Fruit fly (Drosophila melanogaster) whole organism, embryonic: ENCODE measurements around the gene CG31467.
A peak's percentile ranks its signal among the peaks of the same experiment; 100 is the strongest.

Experiments
- Atf-2 ChIP-seq: fragments of 200-800 bp; sonication (Bioruptor generic); optimal IDR thresholded peaks from 2 replicates; lab custom pipeline; 2016; ENCODE audit warnings: missing biosample characterization, missing genetic modification characterization
- Bdp1 ChIP-seq: fragments of 200-800 bp; sonication (Bioruptor generic); optimal IDR thresholded peaks from 3 replicates; lab custom pipeline; 2016; ENCODE audit warnings: missing biosample characterization, missing genetic modification characterization
- Bteb2 ChIP-seq: fragments of 200-800 bp; sonication (Bioruptor generic); optimal IDR thresholded peaks from 2 replicates; lab custom pipeline; 2016; ENCODE audit warnings: missing biosample characterization, missing genetic modification characterization
- CG10209 ChIP-seq: fragments of 200-800 bp; sonication (Bioruptor generic); optimal IDR thresholded peaks from 3 replicates; lab custom pipeline; 2017; ENCODE audit warnings: missing biosample characterization, mild to moderate bottlenecking, missing genetic modification characterization, missing genetic modification reagents
- CG10274 ChIP-seq: fragments of 200-800 bp; sonication (Bioruptor generic); optimal IDR thresholded peaks from 3 replicates; lab custom pipeline; 2017; ENCODE audit warnings: missing biosample characterization, mild to moderate bottlenecking, missing genetic modification characterization
- CG10565 ChIP-seq: fragments of 200-800 bp; sonication (Bioruptor generic); optimal IDR thresholded peaks from 3 replicates; lab custom pipeline; 2016; ENCODE audit warnings: missing biosample characterization, mild to moderate bottlenecking, missing genetic modification characterization
- CG11695 ChIP-seq: fragments of 200-800 bp; sonication (Bioruptor generic); IDR thresholded peaks from 3 replicates; pipeline ENCODE4 v1.3.6; 2022; ENCODE audit warnings: missing biosample characterization, missing genetic modification characterization
- CG13123 ChIP-seq: fragments of 200-800 bp; sonication (Bioruptor generic); optimal IDR thresholded peaks from 2 replicates; lab custom pipeline; 2016; ENCODE audit warnings: missing biosample characterization, missing genetic modification characterization
- CG14014 ChIP-seq: fragments of 200-800 bp; sonication (Bioruptor generic); IDR thresholded peaks from 2 replicates; pipeline ENCODE4 v1.3.6; 2022; ENCODE audit warnings: missing biosample characterization, missing genetic modification characterization
- CG15269 ChIP-seq: fragments of 200-800 bp; sonication (Bioruptor generic); optimal IDR thresholded peaks from 2 replicates; lab custom pipeline; 2018; ENCODE audit warnings: missing biosample characterization, mild to moderate bottlenecking, missing genetic modification characterization, moderate library complexity
- CG18619 ChIP-seq: fragments of 200-800 bp; sonication (Bioruptor generic); optimal IDR thresholded peaks from 3 replicates; lab custom pipeline; 2017; ENCODE audit warnings: missing biosample characterization, mild to moderate bottlenecking, missing genetic modification characterization
- CG30431 ChIP-seq: fragments of 200-800 bp; sonication (Bioruptor generic); optimal IDR thresholded peaks from 2 replicates; lab custom pipeline; 2017; ENCODE audit warnings: missing biosample characterization, missing genetic modification characterization
- CG31224 ChIP-seq: fragments of 200-800 bp; sonication (Bioruptor generic); IDR thresholded peaks from 2 replicates; pipeline ENCODE4 v1.3.6; 2022; ENCODE audit warnings: missing biosample characterization, missing genetic modification characterization
- CG4730 ChIP-seq: fragments of 200-800 bp; sonication (Bioruptor generic); IDR thresholded peaks from 2 replicates; pipeline ENCODE4 v1.3.6; 2022; ENCODE audit warnings: missing biosample characterization, missing genetic modification characterization
- CG6272 ChIP-seq: fragments of 200-800 bp; sonication (Bioruptor generic); IDR thresholded peaks from 2 replicates; pipeline ENCODE4 v1.3.6; 2022; ENCODE audit warnings: missing biosample characterization, missing genetic modification characterization
- CG6813 ChIP-seq: fragments of 200-800 bp; sonication (Bioruptor generic); optimal IDR thresholded peaks from 2 replicates; lab custom pipeline; 2017; ENCODE audit warnings: missing biosample characterization, missing genetic modification characterization, mild to moderate bottlenecking, moderate library complexity, missing genetic modification reagents
- CG7963 ChIP-seq: fragments of 200-800 bp; sonication (Bioruptor generic); IDR thresholded peaks from 3 replicates; pipeline ENCODE4 v1.3.6; 2022; ENCODE audit warnings: missing biosample characterization, missing genetic modification characterization; ENCODE audit not compliant: partially characterized antibody
- CG9727 ChIP-seq: fragments of 200-800 bp; sonication (Bioruptor generic); optimal IDR thresholded peaks from 3 replicates; lab custom pipeline; 2017; ENCODE audit warnings: missing biosample characterization, mild to moderate bottlenecking, missing genetic modification characterization
- CG9797 ChIP-seq: fragments of 200-800 bp; sonication (Bioruptor generic); optimal IDR thresholded peaks from 3 replicates; lab custom pipeline; 2018; ENCODE audit warnings: missing biosample characterization, mild to moderate bottlenecking, missing genetic modification characterization
- D ChIP-seq, 2 experiments: fragments of 200-800 bp in 1 of 2; fragments of >200 bp in 1 of 2; sonication (Bioruptor generic) in 1 of 2; optimal IDR thresholded peaks; 2 replicates in 1 of 2; 3 replicates in 1 of 2; lab custom pipeline; 2017; ENCODE audit warnings: mild to moderate bottlenecking in 1 of 2, missing biosample characterization in 1 of 2, missing genetic modification characterization in 1 of 2, missing genetic modification reagents in 1 of 2
- D19B ChIP-seq: fragments of 200-800 bp; sonication (Bioruptor generic); optimal IDR thresholded peaks from 2 replicates; lab custom pipeline; 2017; ENCODE audit warnings: missing biosample characterization, mild to moderate bottlenecking, missing genetic modification characterization
- Deaf1 ChIP-seq: fragments of 200-800 bp; optimal IDR thresholded peaks from 3 replicates; lab custom pipeline; 2019; ENCODE audit warnings: missing biosample characterization, mild to moderate bottlenecking, missing genetic modification characterization, moderate library complexity
- Dip3 ChIP-seq: fragments of 200-800 bp; sonication (Bioruptor generic); optimal IDR thresholded peaks from 3 replicates; lab custom pipeline; 2016; ENCODE audit warnings: missing biosample characterization, missing genetic modification characterization
- Fer3 ChIP-seq: fragments of 200-800 bp; sonication (Bioruptor generic); optimal IDR thresholded peaks from 2 replicates; lab custom pipeline; 2018; ENCODE audit warnings: missing biosample characterization, mild to moderate bottlenecking, missing genetic modification characterization, moderate library complexity
- Neu2 ChIP-seq: fragments of 200-800 bp; sonication (Bioruptor generic); optimal IDR thresholded peaks from 3 replicates; lab custom pipeline; 2016; ENCODE audit warnings: missing biosample characterization, missing genetic modification characterization, borderline replicate concordance
- Sox102F ChIP-seq: fragments of 200-800 bp; sonication (Bioruptor generic); optimal IDR thresholded peaks from 2 replicates; lab custom pipeline; 2018; ENCODE audit warnings: missing biosample characterization, mild to moderate bottlenecking, missing genetic modification characterization, moderate library complexity
- Spps ChIP-seq: fragments of 200-800 bp; sonication (Bioruptor generic); optimal IDR thresholded peaks from 2 replicates; lab custom pipeline; 2018; ENCODE audit warnings: missing biosample characterization, mild to moderate bottlenecking, missing genetic modification characterization
- Vsx1 ChIP-seq: fragments of 200-800 bp; sonication (Bioruptor generic); optimal IDR thresholded peaks from 2 replicates; lab custom pipeline; 2017; ENCODE audit warnings: missing biosample characterization, mild to moderate bottlenecking, missing genetic modification characterization, missing genetic modification reagents
- Xbp1 ChIP-seq: fragments of 200-800 bp; sonication (Bioruptor generic); optimal IDR thresholded peaks from 3 replicates; lab custom pipeline; 2016; ENCODE audit warnings: missing biosample characterization, mild to moderate bottlenecking, missing genetic modification characterization
- YL-1 ChIP-seq: fragments of 200-800 bp; sonication (Bioruptor generic); optimal IDR thresholded peaks from 3 replicates; lab custom pipeline; 2017; ENCODE audit warnings: missing biosample characterization, mild to moderate bottlenecking, missing genetic modification characterization
- al ChIP-seq: fragments of 200-800 bp; sonication (Bioruptor generic); IDR thresholded peaks from 2 replicates; pipeline ENCODE4 v1.3.6; 2022; ENCODE audit warnings: missing biosample characterization, missing genetic modification characterization
- crc ChIP-seq: fragments of 200-800 bp; sonication (Bioruptor generic); optimal IDR thresholded peaks from 2 replicates; lab custom pipeline; 2016; ENCODE audit warnings: missing biosample characterization, missing genetic modification characterization
- croc ChIP-seq: fragments of 200-800 bp; sonication (Bioruptor generic); conservative IDR thresholded peaks from 3 replicates; pipeline ENCODE4 v1.3.6; 2022; ENCODE audit warnings: missing biosample characterization, missing genetic modification characterization
- ems ChIP-seq: fragments of 200-800 bp; sonication (Bioruptor generic); optimal IDR thresholded peaks from 3 replicates; lab custom pipeline; 2016; ENCODE audit warnings: missing biosample characterization, missing genetic modification characterization
- en ChIP-seq: fragments of 200-800 bp; sonication (Bioruptor generic); optimal IDR thresholded peaks from 2 replicates; lab custom pipeline; 2016; ENCODE audit warnings: missing biosample characterization, missing genetic modification characterization
- esg ChIP-seq: fragments of 200-800 bp; sonication (Bioruptor generic); conservative IDR thresholded peaks from 2 replicates; pipeline ENCODE4 v1.3.6; 2022; ENCODE audit warnings: missing biosample characterization, missing genetic modification characterization
- exex ChIP-seq: fragments of 200-800 bp; sonication (Bioruptor generic); optimal IDR thresholded peaks from 4 replicates; lab custom pipeline; 2018; ENCODE audit warnings: missing biosample characterization, mild to moderate bottlenecking, missing genetic modification characterization, moderate library complexity
- eyg ChIP-seq: fragments of 200-800 bp; sonication (Bioruptor generic); optimal IDR thresholded peaks from 3 replicates; lab custom pipeline; 2016; ENCODE audit warnings: missing biosample characterization, missing genetic modification characterization
- gsb-n ChIP-seq: fragments of 200-800 bp; sonication (Bioruptor generic); optimal IDR thresholded peaks from 3 replicates; lab custom pipeline; 2018; ENCODE audit warnings: missing biosample characterization, mild to moderate bottlenecking, missing genetic modification characterization
- her ChIP-seq: fragments of 200-800 bp; sonication (Bioruptor generic); optimal IDR thresholded peaks from 2 replicates; lab custom pipeline; 2016; ENCODE audit warnings: missing biosample characterization, missing genetic modification characterization
- lab ChIP-seq: fragments of 200-800 bp; sonication (Bioruptor generic); optimal IDR thresholded peaks from 3 replicates; lab custom pipeline; 2017; ENCODE audit warnings: missing biosample characterization, missing genetic modification characterization, mild to moderate bottlenecking, moderate library complexity, missing genetic modification reagents
- pnt ChIP-seq: fragments of 200-800 bp; sonication (Bioruptor generic); optimal IDR thresholded peaks from 3 replicates; lab custom pipeline; 2016; ENCODE audit warnings: missing biosample characterization, missing genetic modification characterization
- psq ChIP-seq: fragments of 200-800 bp; sonication (Bioruptor generic); optimal IDR thresholded peaks from 2 replicates; lab custom pipeline; 2017; ENCODE audit warnings: missing biosample characterization, missing genetic modification characterization
- rib ChIP-seq: fragments of 200-800 bp; sonication (Bioruptor generic); IDR thresholded peaks from 2 replicates; pipeline ENCODE4 v1.3.6; 2022; ENCODE audit warnings: missing biosample characterization, missing genetic modification characterization
- row ChIP-seq: fragments of 200-800 bp; sonication (Bioruptor generic); IDR thresholded peaks from 3 replicates; pipeline ENCODE4 v1.3.6; 2022; ENCODE audit warnings: missing biosample characterization, missing genetic modification characterization
- so ChIP-seq: fragments of 200-800 bp; sonication (Bioruptor generic); IDR thresholded peaks from 3 replicates; pipeline ENCODE4 v1.3.6; 2022; ENCODE audit warnings: missing biosample characterization, missing genetic modification characterization
- ssp ChIP-seq: fragments of 200-800 bp; sonication (Bioruptor generic); IDR thresholded peaks from 2 replicates; pipeline ENCODE4 v1.3.6; 2022; ENCODE audit warnings: missing biosample characterization, missing genetic modification characterization
- sug ChIP-seq: fragments of 200-800 bp; optimal IDR thresholded peaks from 2 replicates; lab custom pipeline; 2019; ENCODE audit warnings: missing biosample characterization, mild to moderate bottlenecking, missing genetic modification characterization, moderate library complexity
- tgo ChIP-seq: fragments of 200-800 bp; sonication (Bioruptor generic); IDR thresholded peaks from 3 replicates; pipeline ENCODE4 v1.3.6; 2022; ENCODE audit warnings: missing biosample characterization, missing genetic modification characterization
- vvl ChIP-seq: fragments of 200-800 bp; sonication (Bioruptor generic); IDR thresholded peaks from 2 replicates; pipeline ENCODE4 v1.3.6; 2022; ENCODE audit warnings: missing biosample characterization, missing genetic modification characterization

The CG31467 gene

DNA sequence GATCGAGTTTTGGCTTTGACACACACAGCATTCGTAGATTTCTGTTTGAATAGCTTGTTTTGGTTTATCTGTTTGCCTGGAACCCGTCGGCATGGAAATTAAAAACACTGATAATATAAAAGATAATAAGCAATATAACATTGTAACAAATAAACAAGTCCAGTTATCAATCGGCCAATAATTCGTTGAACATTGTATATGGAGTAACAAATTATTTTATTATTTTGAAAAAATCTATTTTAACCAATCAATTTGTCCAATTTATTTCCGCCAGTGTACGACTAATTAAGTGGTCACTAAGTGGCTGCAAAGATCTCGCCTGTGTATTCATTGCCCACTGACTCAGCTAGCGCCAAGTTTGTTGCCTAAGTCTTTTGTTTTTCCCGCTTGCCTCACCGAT, 17.8 kb downstream of the CG31467 start (continued):
- no peak for TF ChIP-seq CG9797 (GFP tag; lab: Kevin White, UChicago)
- TF ChIP-seq Fer3, result peak; percentile 72
- TF ChIP-seq rib, result peak; percentile 23; the same call in 1 of the 2 replicates
- no peak for TF ChIP-seq en (GFP tag; lab: Kevin White, UChicago)
- TF ChIP-seq CG6272 (GFP tag; lab: Robert Waterston, UW), result 0 out of 2 replicates have a peak, but pooled peaks have one; percentile 20
- peak; percentile 48 for TF ChIP-seq Vsx1 (GFP tag; lab: Kevin White, UChicago)
- no peak for TF ChIP-seq pnt (GFP tag; lab: Kevin White, UChicago)
- TF ChIP-seq eyg (GFP tag; lab: Kevin White, UChicago), result no peak
- TF ChIP-seq so (GFP tag; lab: Robert Waterston, UW), result peak; percentile 18; the same call in 1 of the 3 replicates
- TF ChIP-seq row (GFP tag; lab: Robert Waterston, UW), result peak; percentile 66
- TF ChIP-seq sug (tag; lab: Kevin White, UChicago), result peak; percentile 4
- peak; percentile 29; the same call in 1 of the 2 replicates for TF ChIP-seq ssp
- no peak for TF ChIP-seq CG10565 (GFP tag; lab: Kevin White, UChicago)
- TF ChIP-seq CG14014, result 0 out of 2 replicates have a peak, but pooled peaks have one; percentile 51
- TF ChIP-seq YL-1, result no peak
- no peak for TF ChIP-seq D (optimal IDR thresholded peaks at IDR 0.05; lab: Kevin White, UChicago)
- TF ChIP-seq D (GFP tag; optimal IDR thresholded peaks at IDR 0.05; lab: Kevin White, UChicago), result no peak
- TF ChIP-seq al (GFP tag; lab: Robert Waterston, UW), result peak; percentile 73
- no peak for TF ChIP-seq D19B (GFP tag; lab: Kevin White, UChicago)
- TF ChIP-seq ems (GFP tag; lab: Kevin White, UChicago), result no peak
- no peak for TF ChIP-seq CG10274 (GFP tag; lab: Kevin White, UChicago)
- peak; percentile 62; the same call in 1 of the 3 replicates for TF ChIP-seq CG11695 (GFP tag; lab: Robert Waterston, UW)
- TF ChIP-seq CG18619 (GFP tag; lab: Kevin White, UChicago), result peak; percentile 10
- TF ChIP-seq Dip3, result no peak
- peak; percentile 70 for TF ChIP-seq lab (GFP tag; lab: Kevin White, UChicago)
- TF ChIP-seq exex, result peak; percentile 29
- no peak for TF ChIP-seq Spps (tag; lab: Kevin White, UChicago)
- peak; percentile 66 for TF ChIP-seq CG31224
- TF ChIP-seq CG4730 (GFP tag; lab: Robert Waterston, UW), result peak; percentile 40; the same call in 1 of the 2 replicates
- TF ChIP-seq her (GFP tag; lab: Kevin White, UChicago), result no peak
- peak; percentile 65 for TF ChIP-seq CG15269 (tag; lab: Kevin White, UChicago)
- peak; percentile 22 for TF ChIP-seq Xbp1
- no peak for TF ChIP-seq CG7963
- peak; percentile 28 for TF ChIP-seq Sox102F (GFP tag; lab: Kevin White, UChicago)
- TF ChIP-seq Neu2 (GFP tag; lab: Kevin White, UChicago), result no peak
- TF ChIP-seq psq (GFP tag; lab: Kevin White, UChicago), result no peak
- no peak for TF ChIP-seq CG13123 (GFP tag; lab: Kevin White, UChicago)
- no peak for TF ChIP-seq CG30431
- no peak for TF ChIP-seq Deaf1
- TF ChIP-seq vvl (GFP tag; lab: Robert Waterston, UW), result peak; percentile 78
- TF ChIP-seq croc, result peak; percentile 16; the same call in 1 of the 3 replicates
- peak; percentile 63; the same call in 2 of the 3 replicates for TF ChIP-seq tgo (GFP tag; lab: Robert Waterston, UW)
- no peak for TF ChIP-seq Bdp1 (GFP tag; lab: Kevin White, UChicago)
- TF ChIP-seq CG6813 (GFP tag; lab: Kevin White, UChicago), result peak; percentile 21
- peak; percentile 51 for TF ChIP-seq CG9727 (GFP tag; lab: Kevin White, UChicago)
- TF ChIP-seq esg (GFP tag; lab: Robert Waterston, UW), result peak; percentile 35; the same call in 1 of the 2 replicates
- TF ChIP-seq CG10209 (GFP tag; lab: Kevin White, UChicago), result peak; percentile 4
- peak; percentile 56 for TF ChIP-seq Bteb2 (GFP tag; lab: Kevin White, UChicago)
- no peak for TF ChIP-seq gsb-n (tag; lab: Kevin White, UChicago)
- no peak for TF ChIP-seq crc
- no peak for TF ChIP-seq Atf-2 (GFP tag; lab: Kevin White, UChicago)
